Fruit fly (Drosophila melanogaster): ENCODE measurements around the gene CG14013.

Gene CG14013

dm6 chr2L:5523848-5524473, 29.7 kb downstream of the CG14013 start, which contains the start of the genes Vps52 and Elp4:
TSS of gene Vps52 (minus strand) at chr2L:5523898.
TSS of gene Elp4 (plus strand) at chr2L:5524139.
- TF ChIP-seq psq (optimal IDR thresholded peaks at IDR 0.05): no peak
- no peak for TF ChIP-seq ttk (optimal IDR thresholded peaks at IDR 0.05)
- TF ChIP-seq Sin3A (optimal IDR thresholded peaks at IDR 0.05): no peak
- no peak for TF ChIP-seq insv (optimal IDR thresholded peaks at IDR 0.05)
- no peak for TF ChIP-seq h (optimal IDR thresholded peaks at IDR 0.05)
- TF ChIP-seq Myc (optimal IDR thresholded peaks at IDR 0.05): no peak

dm6 chr2L:5520757-5521156, 32.9 kb downstream of the CG14013 start:
- TF ChIP-seq Myc (optimal IDR thresholded peaks at IDR 0.05): no peak
- TF ChIP-seq ttk (optimal IDR thresholded peaks at IDR 0.05): no peak
- no peak for TF ChIP-seq h (optimal IDR thresholded peaks at IDR 0.05)
- no peak for TF ChIP-seq insv (optimal IDR thresholded peaks at IDR 0.05)
- no peak for TF ChIP-seq Sin3A (optimal IDR thresholded peaks at IDR 0.05)
- no peak for TF ChIP-seq psq (optimal IDR thresholded peaks at IDR 0.05)

- TF ChIP-seq Myc (optimal IDR thresholded peaks at IDR 0.05): no peak
- no peak for TF ChIP-seq h (optimal IDR thresholded peaks at IDR 0.05)
Measured at dm6 chr2L:5519846-5520384, 33.7 kb downstream of the CG14013 start, which contains the start of the genes CG7382 and cl. TSS of gene CG7382 (minus strand) at chr2L:5519896. TSS of gene cl (plus strand) at chr2L:5520135.

- TF ChIP-seq Sin3A (optimal IDR thresholded peaks at IDR 0.05): no peak
- TF ChIP-seq ttk (optimal IDR thresholded peaks at IDR 0.05): no peak
- TF ChIP-seq h (optimal IDR thresholded peaks at IDR 0.05): no peak
- TF ChIP-seq Myc (optimal IDR thresholded peaks at IDR 0.05): no peak
- TF ChIP-seq insv (optimal IDR thresholded peaks at IDR 0.05): no peak
Measured at dm6 chr2L:5517393-5517792, 36.3 kb downstream of the CG14013 start, which contains the start of gene CG14020. TSS of gene CG14020 (plus strand) at chr2L:5517737.

- no peak for TF ChIP-seq Myc (optimal IDR thresholded peaks at IDR 0.05)
- no peak for TF ChIP-seq Sin3A (optimal IDR thresholded peaks at IDR 0.05)
- no peak for TF ChIP-seq psq (optimal IDR thresholded peaks at IDR 0.05)
- no peak for TF ChIP-seq h (optimal IDR thresholded peaks at IDR 0.05)
- TF ChIP-seq ttk (optimal IDR thresholded peaks at IDR 0.05): no peak
- TF ChIP-seq insv (optimal IDR thresholded peaks at IDR 0.05): no peak
Measured at dm6 chr2L:5514946-5515345, 38.7 kb downstream of the CG14013 start.

- TF ChIP-seq ttk (optimal IDR thresholded peaks at IDR 0.05) (no peak), insv (optimal IDR thresholded peaks at IDR 0.05) (no peak), psq (optimal IDR thresholded peaks at IDR 0.05) (no peak), h (optimal IDR thresholded peaks at IDR 0.05) (no peak), Sin3A (optimal IDR thresholded peaks at IDR 0.05) (no peak), Myc (optimal IDR thresholded peaks at IDR 0.05) (no peak)
Measured at dm6 chr2L:5507823-5508438, 45.7 kb downstream of the CG14013 start.

- TF ChIP-seq h (optimal IDR thresholded peaks at IDR 0.05): no peak
- no peak for TF ChIP-seq Sin3A (optimal IDR thresholded peaks at IDR 0.05)
- no peak for TF ChIP-seq ttk (optimal IDR thresholded peaks at IDR 0.05)
- no peak for TF ChIP-seq insv (optimal IDR thresholded peaks at IDR 0.05)
- no peak for TF ChIP-seq Myc (optimal IDR thresholded peaks at IDR 0.05)
- TF ChIP-seq psq (optimal IDR thresholded peaks at IDR 0.05): no peak
Measured at dm6 chr2L:5507082-5507481, 46.6 kb downstream of the CG14013 start.

- TF ChIP-seq Myc (optimal IDR thresholded peaks at IDR 0.05) (no peak), insv (optimal IDR thresholded peaks at IDR 0.05) (no peak), ttk (optimal IDR thresholded peaks at IDR 0.05) (no peak), Sin3A (optimal IDR thresholded peaks at IDR 0.05) (no peak), psq (optimal IDR thresholded peaks at IDR 0.05) (no peak), h (optimal IDR thresholded peaks at IDR 0.05) (no peak)
Measured at dm6 chr2L:5505130-5505529, 48.5 kb downstream of the CG14013 start.

- TF ChIP-seq Sin3A (optimal IDR thresholded peaks at IDR 0.05) (no peak), ttk (optimal IDR thresholded peaks at IDR 0.05) (no peak), h (optimal IDR thresholded peaks at IDR 0.05) (no peak), insv (optimal IDR thresholded peaks at IDR 0.05) (no peak), Myc (optimal IDR thresholded peaks at IDR 0.05) (no peak), psq (optimal IDR thresholded peaks at IDR 0.05) (no peak)
Measured at dm6 chr2L:5502868-5503267, 50.8 kb downstream of the CG14013 start.
